ENCODE assay signal across 1 fruit fly cellular context in the genomic region with DNA sequence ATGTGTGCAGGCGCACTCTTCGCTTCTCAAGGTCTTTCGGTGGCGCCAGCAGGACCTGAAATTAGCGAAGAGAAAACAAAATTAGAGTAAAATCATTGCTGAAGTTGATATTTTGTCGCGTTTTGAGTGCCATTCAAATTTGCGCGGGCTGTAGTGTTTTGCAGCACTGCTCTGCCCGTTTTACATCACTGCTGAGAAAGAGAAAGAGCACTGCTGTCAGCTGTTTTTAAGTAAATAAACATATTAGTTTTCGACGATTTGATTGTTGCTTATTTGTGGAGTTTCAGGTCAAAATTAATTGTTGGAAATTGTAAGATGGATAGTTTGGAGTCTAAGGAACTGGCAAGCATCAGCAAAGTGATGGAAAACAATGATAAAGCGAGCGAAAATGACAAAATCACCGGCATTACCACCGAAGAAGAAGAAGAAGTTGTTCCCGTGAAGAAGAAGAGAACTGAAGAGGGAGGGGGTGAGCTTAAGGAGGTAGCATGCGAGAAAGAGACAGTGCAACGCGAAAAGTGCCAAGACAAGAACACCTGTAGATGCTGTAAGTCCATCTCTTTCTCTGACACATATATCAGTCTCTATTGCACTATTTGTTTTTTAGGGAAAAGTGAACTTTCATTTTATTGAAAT.
TF ChIP-seq lines count a peak whose summit lies in the region.

A gene (plus strand): TSS at position 282 of the 636 bp plus-strand sequence.

TF ChIP-seq in whole organism, embryonic, 481 proteins besides CTCF, POLR2A, EP300 and RAD21 (continued from another document):
- TF ChIP-seq Dp (GFP tag; optimal IDR thresholded peaks at IDR 0.05; lab: Kevin White, UChicago) (peak; percentile 83), ATbp (GFP tag; optimal IDR thresholded peaks at IDR 0.05; lab: Kevin White, UChicago) (no peak), CG18599 (GFP tag; optimal IDR thresholded peaks at IDR 0.05; lab: Kevin White, UChicago) (peak; percentile 14), crp (GFP tag; optimal IDR thresholded peaks at IDR 0.05; lab: Kevin White, UChicago) (peak; percentile 30 to 86), Ets97D (GFP tag; optimal IDR thresholded peaks at IDR 0.05; lab: Kevin White, UChicago) (peak; percentile 16), sens (GFP tag; lab: Kevin White, UChicago) (peak; percentile 76), CG2120 (GFP tag; optimal IDR thresholded peaks at IDR 0.05; lab: Kevin White, UChicago) (peak; percentile 47), CG11247 (GFP tag; IDR thresholded peaks at IDR 0.05; lab: Robert Waterston, UW) (peak; percentile 21; the same call in 1 of the 2 replicates), pros (GFP tag; optimal IDR thresholded peaks at IDR 0.05; lab: Kevin White, UChicago) (peak; percentile 62), E2f2 (GFP tag; IDR thresholded peaks at IDR 0.05; lab: Robert Waterston, UW) (peak; percentile 93), Ets65A (GFP tag; lab: Kevin White, UChicago) (peak; percentile 15), chn (GFP tag; optimal IDR thresholded peaks at IDR 0.05; lab: Kevin White, UChicago) (peak; percentile 6), CG14710 (tag; optimal IDR thresholded peaks at IDR 0.05; lab: Kevin White, UChicago) (peak; percentile 5), Rfx (GFP tag; IDR thresholded peaks at IDR 0.05; lab: Robert Waterston, UW) (peak; percentile 50; the same call in 1 of the 2 replicates), pzg (GFP tag; optimal IDR thresholded peaks at IDR 0.05; lab: Kevin White, UChicago) (peak; percentile 23), CG18011 (GFP tag; optimal IDR thresholded peaks at IDR 0.05; lab: Kevin White, UChicago) (no peak), CG2116 (GFP tag; optimal IDR thresholded peaks at IDR 0.05; lab: Kevin White, UChicago) (peak; percentile 5), CG3847 (GFP tag; IDR thresholded peaks at IDR 0.05; lab: Robert Waterston, UW) (peak; percentile 39; the same call in 1 of the 2 replicates), Med (GFP tag; lab: Kevin White, UChicago) (peak; percentile 88), scrt (GFP tag; optimal IDR thresholded peaks at IDR 0.05; lab: Kevin White, UChicago) (peak; percentile 71), dm (GFP tag; optimal IDR thresholded peaks at IDR 0.05; lab: Kevin White, UChicago) (peak; percentile 12), Dll (GFP tag; IDR thresholded peaks at IDR 0.05; lab: Robert Waterston, UW; ENCODE audit: partially characterized antibody) (0 out of 4 replicates have a peak, but pooled peaks have one; percentile 13), Xrp1 (GFP tag; IDR thresholded peaks at IDR 0.05; lab: Robert Waterston, UW) (no peak), CG8924 (tag; optimal IDR thresholded peaks at IDR 0.05; lab: Kevin White, UChicago) (peak; percentile 8), kah (GFP tag; optimal IDR thresholded peaks at IDR 0.05; lab: Kevin White, UChicago) (peak; percentile 54), CG10209 (GFP tag; optimal IDR thresholded peaks at IDR 0.05; lab: Kevin White, UChicago) (no peak), CG10267 (tag; optimal IDR thresholded peaks at IDR 0.05; lab: Kevin White, UChicago) (peak; percentile 91), nmo (GFP tag; optimal IDR thresholded peaks at IDR 0.05; lab: Kevin White, UChicago) (peak; percentile 41), CG34224 (GFP tag; IDR thresholded peaks at IDR 0.05; lab: Robert Waterston, UW; ENCODE audit: partially characterized antibody) (0 out of 3 replicates have a peak, but pooled peaks have one; percentile 11), CG17385 (GFP tag; optimal IDR thresholded peaks at IDR 0.05; lab: Kevin White, UChicago) (peak; percentile 99), twi (tag; optimal IDR thresholded peaks at IDR 0.05; lab: Kevin White, UChicago) (peak; percentile 7), CG17186 (GFP tag; optimal IDR thresholded peaks at IDR 0.05; lab: Kevin White, UChicago) (no peak), HmgZ (tag; optimal IDR thresholded peaks at IDR 0.05; lab: Kevin White, UChicago) (no peak), CG10543 (GFP tag; optimal IDR thresholded peaks at IDR 0.05; lab: Kevin White, UChicago) (peak; percentile 4), NfI (GFP tag; optimal IDR thresholded peaks at IDR 0.05; lab: Kevin White, UChicago) (peak; percentile 18), Sin3A (optimal IDR thresholded peaks at IDR 0.05; lab: Kevin White, UChicago) (peak; percentile 76), CG12659 (GFP tag; optimal IDR thresholded peaks at IDR 0.05; lab: Kevin White, UChicago) (peak; percentile 7)
TF ChIP-seq in whole organism, embryonic: peak in this region for 42.
